Fruit fly (Drosophila melanogaster) whole organism, embryonic: ENCODE data around the gene CG43750.

ENCODE experiments used
- Atf-2 ChIP-seq: fragments of 200-800 bp; sonication (Bioruptor generic); optimal IDR thresholded peaks from 2 replicates; lab custom pipeline; 2016; ENCODE audit warnings: missing biosample characterization, missing genetic modification characterization
- CG11456 ChIP-seq: fragments of 200-800 bp; sonication (Bioruptor generic); IDR thresholded peaks from 3 replicates; pipeline ENCODE4 v1.3.6; 2022; ENCODE audit warnings: missing biosample characterization, missing genetic modification characterization
- CG12299 ChIP-seq: fragments of 200-800 bp; sonication (Bioruptor generic); optimal IDR thresholded peaks from 2 replicates; lab custom pipeline; 2018; ENCODE audit warnings: missing biosample characterization, mild to moderate bottlenecking, missing genetic modification characterization
- CG12769 ChIP-seq: fragments of 200-800 bp; sonication (Bioruptor generic); optimal IDR thresholded peaks from 2 replicates; lab custom pipeline; 2019; ENCODE audit warnings: missing biosample characterization, mild to moderate bottlenecking, missing genetic modification characterization, moderate library complexity
- CG13775 ChIP-seq: fragments of 200-800 bp; sonication (Bioruptor generic); optimal IDR thresholded peaks from 3 replicates; lab custom pipeline; 2017; ENCODE audit warnings: missing biosample characterization, mild to moderate bottlenecking, missing genetic modification characterization
- CG17359 ChIP-seq: fragments of 200-800 bp; sonication (Bioruptor generic); optimal IDR thresholded peaks from 3 replicates; lab custom pipeline; 2018; ENCODE audit warnings: missing biosample characterization, mild to moderate bottlenecking, missing genetic modification characterization, moderate library complexity
- CG17361 ChIP-seq: fragments of 200-800 bp; sonication (Bioruptor generic); IDR thresholded peaks from 3 replicates; pipeline ENCODE4 v1.3.6; 2022; ENCODE audit warnings: missing biosample characterization, missing genetic modification characterization
- CG2116 ChIP-seq: fragments of 200-800 bp; sonication (Bioruptor generic); optimal IDR thresholded peaks from 3 replicates; lab custom pipeline; 2018; ENCODE audit warnings: missing biosample characterization, mild to moderate bottlenecking, missing genetic modification characterization
- CG30431 ChIP-seq: fragments of 200-800 bp; sonication (Bioruptor generic); optimal IDR thresholded peaks from 2 replicates; lab custom pipeline; 2017; ENCODE audit warnings: missing biosample characterization, missing genetic modification characterization
- CG3065 ChIP-seq: fragments of 200-800 bp; sonication (Bioruptor generic); optimal IDR thresholded peaks from 2 replicates; lab custom pipeline; 2016; ENCODE audit warnings: missing biosample characterization, missing genetic modification characterization
- CG31388 ChIP-seq: fragments of 200-800 bp; sonication (Bioruptor generic); optimal IDR thresholded peaks from 2 replicates; lab custom pipeline; 2016; ENCODE audit warnings: missing biosample characterization, missing genetic modification characterization
- CG3163 ChIP-seq: fragments of 200-800 bp; sonication (Bioruptor generic); optimal IDR thresholded peaks from 3 replicates; lab custom pipeline; 2016; ENCODE audit warnings: missing biosample characterization, missing genetic modification characterization
- CG3995 ChIP-seq: fragments of 200-800 bp; sonication (Bioruptor generic); optimal IDR thresholded peaks from 3 replicates; lab custom pipeline; 2016; ENCODE audit warnings: missing biosample characterization, missing genetic modification characterization
- CG4282 ChIP-seq: fragments of 200-800 bp; sonication (Bioruptor generic); optimal IDR thresholded peaks from 2 replicates; lab custom pipeline; 2016; ENCODE audit warnings: missing biosample characterization, missing genetic modification characterization
- CG6175 ChIP-seq: fragments of 200-800 bp; sonication (Bioruptor generic); IDR thresholded peaks from 3 replicates; pipeline ENCODE4 v1.3.6; 2022; ENCODE audit warnings: missing biosample characterization, missing genetic modification characterization
- CG6689 ChIP-seq: fragments of 200-800 bp; sonication (Bioruptor generic); IDR thresholded peaks from 2 replicates; pipeline ENCODE4 v1.3.6; 2022; ENCODE audit warnings: missing biosample characterization, missing genetic modification characterization
- CG6791 ChIP-seq: fragments of 200-800 bp; sonication (Bioruptor generic); IDR thresholded peaks from 3 replicates; pipeline ENCODE4 v1.3.6; 2022; ENCODE audit warnings: missing biosample characterization, missing genetic modification characterization; ENCODE audit not compliant: partially characterized antibody
- CG6813 ChIP-seq: fragments of 200-800 bp; sonication (Bioruptor generic); optimal IDR thresholded peaks from 2 replicates; lab custom pipeline; 2017; ENCODE audit warnings: missing biosample characterization, missing genetic modification characterization, mild to moderate bottlenecking, moderate library complexity, missing genetic modification reagents
- CG7372 ChIP-seq: fragments of 200-800 bp; sonication (Bioruptor generic); IDR thresholded peaks from 2 replicates; pipeline ENCODE4 v1.3.6; 2022; ENCODE audit warnings: missing biosample characterization, missing genetic modification characterization
- CG7556 ChIP-seq: fragments of 200-800 bp; sonication (Bioruptor generic); optimal IDR thresholded peaks from 2 replicates; lab custom pipeline; 2017; ENCODE audit warnings: missing biosample characterization, mild to moderate bottlenecking, missing genetic modification characterization
- CG8281 ChIP-seq: fragments of 200-800 bp; sonication (Bioruptor generic); optimal IDR thresholded peaks from 2 replicates; lab custom pipeline; 2018; ENCODE audit warnings: missing biosample characterization, mild to moderate bottlenecking, missing genetic modification characterization, moderate library complexity
- Dbx ChIP-seq: fragments of 200-800 bp; sonication (Bioruptor generic); IDR thresholded peaks from 3 replicates; pipeline ENCODE4 v1.3.6; 2022; ENCODE audit warnings: missing biosample characterization, missing genetic modification characterization
- Dfd ChIP-seq, 2 experiments: fragments of >200 bp; optimal IDR thresholded peaks; 2 replicates each; lab custom pipeline; 2017; ENCODE audit warnings: missing biosample characterization in 2 of 2, missing genetic modification characterization in 2 of 2
- Dip2 ChIP-seq: fragments of 200-800 bp; sonication (Bioruptor generic); IDR thresholded peaks from 2 replicates; pipeline ENCODE4 v1.3.6; 2022; ENCODE audit warnings: missing biosample characterization, missing genetic modification characterization
- Dll ChIP-seq: fragments of 200-800 bp; sonication (Bioruptor generic); IDR thresholded peaks from 4 replicates; pipeline ENCODE4 v1.3.6; 2022; ENCODE audit warnings: missing biosample characterization, missing genetic modification characterization; ENCODE audit not compliant: partially characterized antibody
- Doc3 ChIP-seq: fragments of 200-800 bp; sonication (Bioruptor generic); IDR thresholded peaks from 3 replicates; pipeline ENCODE4 v1.3.6; 2022; ENCODE audit warnings: missing biosample characterization, missing genetic modification characterization; ENCODE audit not compliant: partially characterized antibody
- Fer2 ChIP-seq: fragments of 200-800 bp; sonication (Bioruptor generic); optimal IDR thresholded peaks from 2 replicates; lab custom pipeline; 2018; ENCODE audit warnings: missing biosample characterization, mild to moderate bottlenecking, missing genetic modification characterization, moderate library complexity
- Hmr ChIP-seq: fragments of 200-800 bp; sonication (Bioruptor generic); optimal IDR thresholded peaks from 3 replicates; lab custom pipeline; 2017; ENCODE audit warnings: mild to moderate bottlenecking, missing biosample characterization, missing genetic modification reagents, missing genetic modification characterization
- Lhr ChIP-seq: fragments of 200-800 bp; sonication (Bioruptor generic); optimal IDR thresholded peaks from 3 replicates; lab custom pipeline; 2017; ENCODE audit warnings: mild to moderate bottlenecking, missing biosample characterization, missing genetic modification reagents, missing genetic modification characterization
- Mad ChIP-seq: fragments of 200-800 bp; sonication (Bioruptor generic); optimal IDR thresholded peaks from 2 replicates; lab custom pipeline; 2016; ENCODE audit warnings: missing biosample characterization, missing genetic modification characterization
- Nf-YA ChIP-seq: fragments of 200-800 bp; sonication (Bioruptor generic); IDR thresholded peaks from 2 replicates; pipeline ENCODE4 v1.3.6; 2022; ENCODE audit warnings: missing biosample characterization, missing genetic modification characterization
- Nf-YB ChIP-seq: fragments of 200-800 bp; sonication (Bioruptor generic); optimal IDR thresholded peaks from 3 replicates; lab custom pipeline; 2019; ENCODE audit warnings: missing biosample characterization, mild to moderate bottlenecking, missing genetic modification characterization, moderate library complexity
- Ptx1 ChIP-seq: fragments of 200-800 bp; sonication (Bioruptor generic); IDR thresholded peaks from 2 replicates; pipeline ENCODE4 v1.3.6; 2022; ENCODE audit warnings: missing biosample characterization, missing genetic modification characterization
- aop ChIP-seq: fragments of 200-800 bp; sonication (Bioruptor generic); IDR thresholded peaks from 2 replicates; pipeline ENCODE4 v1.3.6; 2022; ENCODE audit warnings: missing biosample characterization, missing genetic modification characterization
- ash1 ChIP-seq: fragments of 200-800 bp; sonication (Bioruptor generic); optimal IDR thresholded peaks from 2 replicates; lab custom pipeline; 2018; ENCODE audit warnings: missing biosample characterization, mild to moderate bottlenecking, missing genetic modification characterization
- az2 ChIP-seq: fragments of 200-800 bp; sonication (Bioruptor generic); optimal IDR thresholded peaks from 3 replicates; lab custom pipeline; 2016; ENCODE audit warnings: missing biosample characterization, missing genetic modification characterization
- br ChIP-seq: fragments of >200 bp; optimal IDR thresholded peaks from 2 replicates; lab custom pipeline; 2017
- dan ChIP-seq: fragments of 200-800 bp; sonication (Bioruptor generic); IDR thresholded peaks from 2 replicates; pipeline ENCODE4 v1.3.6; 2022; ENCODE audit warnings: missing biosample characterization, missing genetic modification characterization
- dm ChIP-seq: fragments of 200-800 bp; sonication (Bioruptor generic); optimal IDR thresholded peaks from 3 replicates; lab custom pipeline; 2016; ENCODE audit warnings: missing biosample characterization, missing genetic modification characterization
- dmrt99B ChIP-seq: fragments of 200-800 bp; sonication (Bioruptor generic); optimal IDR thresholded peaks from 2 replicates; lab custom pipeline; 2018; ENCODE audit warnings: missing biosample characterization, mild to moderate bottlenecking, missing genetic modification characterization, moderate library complexity
- emc ChIP-seq: fragments of 200-800 bp; sonication (Bioruptor generic); optimal IDR thresholded peaks from 2 replicates; lab custom pipeline; 2016; ENCODE audit warnings: missing biosample characterization, missing genetic modification characterization
- fu2 ChIP-seq: fragments of 200-800 bp; sonication (Bioruptor generic); optimal IDR thresholded peaks from 2 replicates; lab custom pipeline; 2016; ENCODE audit warnings: missing biosample characterization, missing genetic modification characterization
- gsb-n ChIP-seq: fragments of 200-800 bp; sonication (Bioruptor generic); optimal IDR thresholded peaks from 3 replicates; lab custom pipeline; 2018; ENCODE audit warnings: missing biosample characterization, mild to moderate bottlenecking, missing genetic modification characterization
- kni ChIP-seq: fragments of 200-800 bp; sonication (Bioruptor generic); optimal IDR thresholded peaks from 3 replicates; lab custom pipeline; 2017; ENCODE audit warnings: mild to moderate bottlenecking, missing biosample characterization, missing genetic modification reagents, missing genetic modification characterization
- otp ChIP-seq: fragments of 200-800 bp; sonication (Bioruptor generic); IDR thresholded peaks from 3 replicates; pipeline ENCODE4, ENCODE4 v1.3.6; 2022; ENCODE audit warnings: missing biosample characterization, missing genetic modification characterization
- pan ChIP-seq, 4 experiments: fragments of >200 bp in 3 of 4; fragments of 200-800 bp in 1 of 4; sonication (Bioruptor generic) in 1 of 4; optimal IDR thresholded peaks in 3 of 4; IDR thresholded peaks in 1 of 4; 2 replicates each; pipeline versions ENCODE4 v1.3.6 to Lab custom; 2017 to 2022; ENCODE audit warnings: missing biosample characterization in 2 of 4, missing genetic modification characterization in 2 of 4, mixed read lengths in 1 of 4
- pita ChIP-seq: fragments of 200-800 bp; sonication (Bioruptor generic); optimal IDR thresholded peaks from 2 replicates; lab custom pipeline; 2017; ENCODE audit warnings: missing biosample characterization, mild to moderate bottlenecking, missing genetic modification characterization
- sens-2 ChIP-seq: fragments of 200-800 bp; sonication (Bioruptor generic); IDR thresholded peaks from 2 replicates; pipeline ENCODE4 v1.3.6; 2022; ENCODE audit warnings: missing biosample characterization, missing genetic modification characterization
- stwl ChIP-seq: fragments of 200-800 bp; sonication (Bioruptor generic); optimal IDR thresholded peaks from 3 replicates; lab custom pipeline; 2018; ENCODE audit warnings: missing biosample characterization, mild to moderate bottlenecking, missing genetic modification characterization, moderate library complexity
- trem ChIP-seq: fragments of 200-800 bp; optimal IDR thresholded peaks from 3 replicates; lab custom pipeline; 2019; ENCODE audit warnings: missing biosample characterization, mild to moderate bottlenecking, missing genetic modification characterization, moderate library complexity

The CG43750 gene

DNA sequence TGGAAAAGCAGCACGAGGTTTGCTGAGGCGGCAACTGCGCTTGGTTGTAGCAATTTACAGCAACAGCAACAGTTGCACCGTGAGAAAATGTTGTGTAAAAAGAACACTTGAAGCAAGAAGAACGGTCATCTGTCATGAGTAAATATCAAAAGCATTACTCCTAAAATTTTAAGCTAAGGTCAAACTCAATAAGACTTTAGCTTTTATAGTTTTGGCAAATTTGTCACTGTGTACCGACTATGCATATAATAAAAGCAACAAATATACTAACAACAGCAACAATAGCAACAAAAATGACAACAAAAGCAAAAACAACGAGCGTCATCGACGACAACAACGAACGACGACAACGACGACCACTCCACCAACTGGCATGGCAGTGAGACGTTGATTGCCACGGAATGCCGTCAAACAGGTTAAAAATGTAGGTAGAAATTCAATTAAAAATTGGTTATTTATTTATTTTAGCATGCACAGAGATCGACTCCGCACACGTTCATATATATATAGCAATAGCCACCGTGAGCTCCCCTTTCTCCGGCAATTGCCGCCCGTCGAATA, 43.1 kb upstream of the CG43750 start (continued):
- TF ChIP-seq CG2116 (peak; percentile 20), pan (optimal IDR thresholded peaks at IDR 0.05; lab: Kevin White, UChicago) (no peak), pan (GFP tag; optimal IDR thresholded peaks at IDR 0.05 in 1 of 2, IDR thresholded peaks at IDR 0.05 in 1 of 2) (peak in 1 of 2 experiments; percentile 87), aop (peak; percentile 72), Dbx (GFP tag; lab: Robert Waterston, UW) (peak; percentile 52; the same call in 1 of the 3 replicates), Ptx1 (GFP tag; lab: Robert Waterston, UW) (peak; percentile 92), otp (peak; percentile 85), CG17359 (tag; lab: Kevin White, UChicago) (peak; percentile 90), CG30431 (GFP tag; lab: Kevin White, UChicago) (peak; percentile 52), sens-2 (GFP tag; lab: Robert Waterston, UW) (peak; percentile 87), Mad (GFP tag; lab: Kevin White, UChicago) (peak; percentile 71), Dll (no peak), emc (GFP tag; lab: Kevin White, UChicago) (no peak), Doc3 (no peak), dmrt99B (tag; lab: Kevin White, UChicago) (peak; percentile 92), dm (peak; percentile 74), CG3995 (GFP tag; lab: Kevin White, UChicago) (no peak), CG6175 (GFP tag; lab: Robert Waterston, UW) (no peak), Hmr (GFP tag; lab: Kevin White, UChicago) (peak; percentile 53), CG17361 (GFP tag; lab: Robert Waterston, UW) (peak; percentile 81), CG6689 (GFP tag; lab: Robert Waterston, UW) (peak; percentile 86), CG6791 (no peak), Atf-2 (GFP tag; lab: Kevin White, UChicago) (peak; percentile 77), pita (no peak), stwl (tag; lab: Kevin White, UChicago) (no peak), CG8281 (tag; lab: Kevin White, UChicago) (peak; percentile 48), CG12299 (tag; lab: Kevin White, UChicago) (peak; percentile 63), CG11456 (peak; percentile 80), CG4282 (GFP tag; lab: Kevin White, UChicago) (peak; percentile 22), trem (peak; percentile 33), Nf-YA (GFP tag; lab: Robert Waterston, UW) (peak; percentile 75), CG12769 (peak; percentile 80), CG13775 (GFP tag; lab: Kevin White, UChicago) (peak; percentile 41), fu2 (GFP tag; lab: Kevin White, UChicago) (peak; percentile 1), CG7556 (GFP tag; lab: Kevin White, UChicago) (peak; percentile 76), CG7372 (GFP tag; lab: Robert Waterston, UW) (peak; percentile 75), Dip2 (no peak), Nf-YB (GFP tag; lab: Kevin White, UChicago) (peak; percentile 38), az2 (peak; percentile 87), dan (GFP tag; lab: Robert Waterston, UW) (no peak), ash1 (GFP tag; lab: Kevin White, UChicago) (no peak), gsb-n (tag; lab: Kevin White, UChicago) (peak; percentile 69), CG3163 (GFP tag; lab: Kevin White, UChicago) (peak; percentile 55), Lhr (GFP tag; lab: Kevin White, UChicago) (peak; percentile 59), Dfd (GFP tag; optimal IDR thresholded peaks at IDR 0.05; lab: Kevin White, UChicago) (no peak), CG6813 (GFP tag; lab: Kevin White, UChicago) (peak; percentile 49), CG31388 (GFP tag; lab: Kevin White, UChicago) (peak; percentile 64), CG3065 (peak; percentile 23), br (lab: Kevin White, UChicago) (no peak), Fer2 (tag; lab: Kevin White, UChicago) (peak; percentile 24), kni (peak; percentile 31)
